Fruit fly (Drosophila melanogaster) whole organism, prepupa: ENCODE results near the gene Nct.

Experiments used
- CG16779 ChIP-seq: fragments of 200-800 bp; sonication (Bioruptor generic); optimal IDR thresholded peaks from 3 replicates; lab custom pipeline; 2017; ENCODE audit warnings: missing biosample characterization, mild to moderate bottlenecking, missing genetic modification characterization
- CG32006 ChIP-seq: fragments of 200-800 bp; sonication (Bioruptor generic); optimal IDR thresholded peaks from 3 replicates; lab custom pipeline; 2017; ENCODE audit warnings: missing biosample characterization, mild to moderate bottlenecking, missing genetic modification characterization
- CG8119 ChIP-seq: fragments of 200-800 bp; sonication (Bioruptor generic); IDR thresholded peaks from 3 replicates; pipeline ENCODE4 v1.3.6; 2022; ENCODE audit warnings: missing biosample characterization, missing genetic modification characterization
- Hr39 ChIP-seq: fragments of 200-800 bp; sonication (Bioruptor generic); optimal IDR thresholded peaks from 2 replicates; lab custom pipeline; 2016; ENCODE audit warnings: missing biosample characterization, missing genetic modification characterization
- Hr4 ChIP-seq: fragments of 200-800 bp; sonication (Bioruptor generic); optimal IDR thresholded peaks from 3 replicates; lab custom pipeline; 2016; ENCODE audit warnings: missing biosample characterization, missing genetic modification characterization
- Met ChIP-seq: fragments of 200-800 bp; sonication (Bioruptor generic); optimal IDR thresholded peaks from 3 replicates; lab custom pipeline; 2016; ENCODE audit warnings: missing biosample characterization, missing genetic modification characterization
- Sox14 ChIP-seq: fragments of 200-800 bp; sonication (Bioruptor generic); optimal IDR thresholded peaks from 3 replicates; lab custom pipeline; 2016; ENCODE audit warnings: missing biosample characterization, missing genetic modification characterization
- acj6 ChIP-seq: fragments of 200-800 bp; sonication (Bioruptor generic); optimal IDR thresholded peaks from 3 replicates; lab custom pipeline; 2016; ENCODE audit warnings: missing biosample characterization, missing genetic modification characterization
- dsx ChIP-seq: fragments of 200-800 bp; optimal IDR thresholded peaks from 3 replicates; lab custom pipeline; 2019; ENCODE audit warnings: missing biosample characterization, mild to moderate bottlenecking, missing genetic modification characterization, moderate library complexity; ENCODE audit not compliant: poor library complexity, severe bottlenecking
- fd85E ChIP-seq: fragments of 200-800 bp; sonication (Bioruptor generic); optimal IDR thresholded peaks from 3 replicates; lab custom pipeline; 2016; ENCODE audit warnings: missing biosample characterization, missing genetic modification characterization
- net ChIP-seq: fragments of 200-800 bp; sonication (Bioruptor generic); optimal IDR thresholded peaks from 3 replicates; lab custom pipeline; 2016; ENCODE audit warnings: missing biosample characterization, missing genetic modification characterization
- ss ChIP-seq, 2 experiments: fragments of 200-800 bp; sonication (Bioruptor generic); optimal IDR thresholded peaks; 2 replicates in 1 of 2; 3 replicates in 1 of 2; lab custom pipeline; 2017 to 2018; ENCODE audit warnings: mild to moderate bottlenecking in 2 of 2, missing biosample characterization in 2 of 2, missing genetic modification characterization in 2 of 2, moderate library complexity in 1 of 2

- TF ChIP-seq dsx (GFP tag; lab: Kevin White, UChicago) (no peak), CG32006 (GFP tag; lab: Kevin White, UChicago) (no peak), ss (GFP tag; optimal IDR thresholded peaks at IDR 0.05; lab: Kevin White, UChicago) (no peak), CG8119 (GFP tag; lab: Robert Waterston, UW) (no peak), Hr4 (GFP tag; lab: Kevin White, UChicago) (no peak), Sox14 (GFP tag; lab: Kevin White, UChicago) (no peak), Hr39 (no peak), net (GFP tag; lab: Kevin White, UChicago) (no peak), Met (GFP tag; lab: Kevin White, UChicago) (no peak), acj6 (GFP tag; lab: Kevin White, UChicago) (no peak), fd85E (no peak), CG16779 (tag; lab: Kevin White, UChicago) (no peak)
Measured at dm6 chr3R:24863894-24864293, 12.5 kb downstream of the Nct start.
